Fruit fly (Drosophila melanogaster): Measurements from ENCODE around the gene Hsp26.
A peak's percentile ranks its signal among the peaks of the same experiment; 100 is the strongest.

Hsp26 gene

dm6 chr3L:9410754-9411423 is 33.7 kb upstream of the Hsp26 start, which contains the start of the genes CG4022 and Cpsf5 (continued):
- TF ChIP-seq shn (GFP tag; optimal IDR thresholded peaks at IDR 0.05) (peak; percentile 44), CG7556 (GFP tag; optimal IDR thresholded peaks at IDR 0.05) (peak; percentile 78), oc (tag; optimal IDR thresholded peaks at IDR 0.05) (peak; percentile 63), insv (GFP tag; optimal IDR thresholded peaks at IDR 0.05) (peak in 1 of 2 experiments; percentile 66), CG31224 (GFP tag; IDR thresholded peaks at IDR 0.05) (peak; percentile 57), HmgZ (tag; optimal IDR thresholded peaks at IDR 0.05) (peak; percentile 91), CG4820 (GFP tag; optimal IDR thresholded peaks at IDR 0.05) (peak; percentile 61), CG3838 (GFP tag; optimal IDR thresholded peaks at IDR 0.05) (peak; percentile 74), CG1529 (GFP tag; optimal IDR thresholded peaks at IDR 0.05) (peak; percentile 76), CG17186 (GFP tag; optimal IDR thresholded peaks at IDR 0.05) (peak; percentile 90), CG14014 (GFP tag; IDR thresholded peaks at IDR 0.05) (peak; percentile 82), CG3847 (GFP tag; IDR thresholded peaks at IDR 0.05) (peak; percentile 88), nmo (GFP tag; optimal IDR thresholded peaks at IDR 0.05) (peak; percentile 91), CG9215 (GFP tag; IDR thresholded peaks at IDR 0.05) (peak; percentile 82), dpn (GFP tag; optimal IDR thresholded peaks at IDR 0.05) (peak; percentile 66 to 85), CG4707 (GFP tag; optimal IDR thresholded peaks at IDR 0.05) (peak; percentile 23), H2.0 (GFP tag; IDR thresholded peaks at IDR 0.05) (peak; percentile 81), az2 (GFP tag; optimal IDR thresholded peaks at IDR 0.05) (peak; percentile 85), pb (GFP tag; optimal IDR thresholded peaks at IDR 0.05) (peak; percentile 31), B-H1 (GFP tag; IDR thresholded peaks at IDR 0.05) (peak; percentile 63; the same call in 2 of the 3 replicates), zen (tag; optimal IDR thresholded peaks at IDR 0.05) (peak; percentile 86), ro (GFP tag; IDR thresholded peaks at IDR 0.05) (no peak), h (optimal IDR thresholded peaks at IDR 0.05) (no peak), Meics (GFP tag; optimal IDR thresholded peaks at IDR 0.05) (peak; percentile 78), E2f1 (GFP tag; IDR thresholded peaks at IDR 0.05) (peak; percentile 79), sim (GFP tag; IDR thresholded peaks at IDR 0.05) (no peak), jigr1 (GFP tag; IDR thresholded peaks at IDR 0.05) (no peak), CG11456 (GFP tag; IDR thresholded peaks at IDR 0.05) (peak; percentile 78; the same call in 2 of the 3 replicates), CG7357 (GFP tag; IDR thresholded peaks at IDR 0.05) (0 out of 3 replicates have a peak, but pooled peaks have one; percentile 55), Fer3 (tag; optimal IDR thresholded peaks at IDR 0.05) (peak; percentile 78), CG17568 (GFP tag; optimal IDR thresholded peaks at IDR 0.05) (peak; percentile 63), CG4730 (GFP tag; IDR thresholded peaks at IDR 0.05) (peak; percentile 62), CG11695 (GFP tag; IDR thresholded peaks at IDR 0.05) (peak; percentile 73), CG4360 (GFP tag; IDR thresholded peaks at IDR 0.05) (no peak), zfh2 (GFP tag; optimal IDR thresholded peaks at IDR 0.05) (peak; percentile 72), pfk (GFP tag; optimal IDR thresholded peaks at IDR 0.05) (no peak), CG7786 (GFP tag; optimal IDR thresholded peaks at IDR 0.05) (peak; percentile 34), crol (GFP tag; IDR thresholded peaks at IDR 0.05) (no peak), Opbp (GFP tag; IDR thresholded peaks at IDR 0.05; ENCODE audit: partially characterized antibody) (no peak), CG6272 (GFP tag; IDR thresholded peaks at IDR 0.05) (peak; percentile 66), Hand (GFP tag; optimal IDR thresholded peaks at IDR 0.05) (peak; percentile 55), gem (tag; optimal IDR thresholded peaks at IDR 0.05) (peak; percentile 93), sr (GFP tag; IDR thresholded peaks at IDR 0.05) (0 out of 3 replicates have a peak, but pooled peaks have one; percentile 17), CG6813 (GFP tag; optimal IDR thresholded peaks at IDR 0.05) (no peak), Bdp1 (GFP tag; optimal IDR thresholded peaks at IDR 0.05) (peak; percentile 67), bigmax (GFP tag; optimal IDR thresholded peaks at IDR 0.05) (peak; percentile 34), Hr78 (GFP tag; optimal IDR thresholded peaks at IDR 0.05) (no peak), bowl (GFP tag; IDR thresholded peaks at IDR 0.05) (0 out of 2 replicates have a peak, but pooled peaks have one; percentile 13), nom (GFP tag; optimal IDR thresholded peaks at IDR 0.05) (peak; percentile 28), Sox100B (GFP tag; optimal IDR thresholded peaks at IDR 0.05) (peak; percentile 71)
